Fruit fly (Drosophila melanogaster) whole organism, embryonic: ENCODE data around the gene Capa.

Source experiments
- Aef1 ChIP-seq: fragments of 200-800 bp; sonication (Bioruptor generic); IDR thresholded peaks from 3 replicates; pipeline ENCODE4 v1.3.6; 2022; ENCODE audit warnings: missing biosample characterization, missing genetic modification characterization
- Awh ChIP-seq: fragments of 200-800 bp; sonication (Bioruptor generic); IDR thresholded peaks from 2 replicates; pipeline ENCODE4, ENCODE4 v1.3.6; 2022; ENCODE audit warnings: missing biosample characterization, missing genetic modification characterization
- Bdp1 ChIP-seq: fragments of 200-800 bp; sonication (Bioruptor generic); optimal IDR thresholded peaks from 3 replicates; lab custom pipeline; 2016; ENCODE audit warnings: missing biosample characterization, missing genetic modification characterization
- CG10462 ChIP-seq: fragments of 200-800 bp; sonication (Bioruptor generic); optimal IDR thresholded peaks from 2 replicates; lab custom pipeline; 2016; ENCODE audit warnings: missing biosample characterization, missing genetic modification characterization
- CG11723 ChIP-seq: fragments of 200-800 bp; sonication (Bioruptor generic); optimal IDR thresholded peaks from 2 replicates; lab custom pipeline; 2017; ENCODE audit warnings: missing biosample characterization, mild to moderate bottlenecking, missing genetic modification characterization
- CG12391 ChIP-seq: fragments of 200-800 bp; sonication (Bioruptor generic); optimal IDR thresholded peaks from 3 replicates; lab custom pipeline; 2018; ENCODE audit warnings: missing biosample characterization, mild to moderate bottlenecking, missing genetic modification characterization, moderate library complexity
- CG14710 ChIP-seq: fragments of 200-800 bp; sonication (Bioruptor generic); optimal IDR thresholded peaks from 3 replicates; lab custom pipeline; 2019; ENCODE audit warnings: missing biosample characterization, mild to moderate bottlenecking, missing genetic modification characterization, moderate library complexity
- CG15269 ChIP-seq: fragments of 200-800 bp; sonication (Bioruptor generic); optimal IDR thresholded peaks from 2 replicates; lab custom pipeline; 2018; ENCODE audit warnings: missing biosample characterization, mild to moderate bottlenecking, missing genetic modification characterization, moderate library complexity
- CG1529 ChIP-seq: fragments of 200-800 bp; sonication (Bioruptor generic); optimal IDR thresholded peaks from 3 replicates; lab custom pipeline; 2018; ENCODE audit warnings: missing biosample characterization, missing genetic modification characterization
- CG1602 ChIP-seq: fragments of 200-800 bp; sonication (Bioruptor generic); optimal IDR thresholded peaks from 3 replicates; lab custom pipeline; 2016; ENCODE audit warnings: missing biosample characterization, missing genetic modification characterization
- CG17359 ChIP-seq: fragments of 200-800 bp; sonication (Bioruptor generic); optimal IDR thresholded peaks from 3 replicates; lab custom pipeline; 2018; ENCODE audit warnings: missing biosample characterization, mild to moderate bottlenecking, missing genetic modification characterization, moderate library complexity
- CG2199 ChIP-seq: fragments of 200-800 bp; sonication (Bioruptor generic); IDR thresholded peaks from 3 replicates; pipeline ENCODE4 v1.3.6; 2022; ENCODE audit warnings: missing biosample characterization, missing genetic modification characterization
- CG32772 ChIP-seq: fragments of 200-800 bp; sonication (Bioruptor generic); IDR thresholded peaks from 2 replicates; pipeline ENCODE4 v1.3.6; 2022; ENCODE audit warnings: missing biosample characterization, missing genetic modification characterization
- CG33213 ChIP-seq: fragments of 200-800 bp; sonication (Bioruptor generic); optimal IDR thresholded peaks from 3 replicates; lab custom pipeline; 2016; ENCODE audit warnings: missing biosample characterization, missing genetic modification characterization
- CG34224 ChIP-seq: fragments of 200-800 bp; sonication (Bioruptor generic); IDR thresholded peaks from 3 replicates; pipeline ENCODE4 v1.3.6; 2022; ENCODE audit warnings: missing biosample characterization, missing genetic modification characterization; ENCODE audit not compliant: partially characterized antibody
- CG5953 ChIP-seq: fragments of 200-800 bp; sonication (Bioruptor generic); IDR thresholded peaks from 2 replicates; pipeline ENCODE4 v1.3.6; 2022; ENCODE audit warnings: missing biosample characterization, missing genetic modification characterization
- Camta ChIP-seq: fragments of 200-800 bp; sonication (Bioruptor generic); optimal IDR thresholded peaks from 2 replicates; lab custom pipeline; 2016; ENCODE audit warnings: missing biosample characterization, missing genetic modification characterization
- D19A ChIP-seq: fragments of 200-800 bp; optimal IDR thresholded peaks from 3 replicates; lab custom pipeline; 2019; ENCODE audit warnings: missing biosample characterization, mild to moderate bottlenecking, missing genetic modification characterization, moderate library complexity
- Doc2 ChIP-seq: fragments of 200-800 bp; sonication (Bioruptor generic); IDR thresholded peaks from 2 replicates; pipeline ENCODE4 v1.3.6; 2022; ENCODE audit warnings: missing biosample characterization, missing genetic modification characterization
- ERR ChIP-seq: fragments of 200-800 bp; sonication (Bioruptor generic); optimal IDR thresholded peaks from 2 replicates; lab custom pipeline; 2016; ENCODE audit warnings: missing biosample characterization, missing genetic modification characterization
- Fer3 ChIP-seq: fragments of 200-800 bp; sonication (Bioruptor generic); optimal IDR thresholded peaks from 2 replicates; lab custom pipeline; 2018; ENCODE audit warnings: missing biosample characterization, mild to moderate bottlenecking, missing genetic modification characterization, moderate library complexity
- Hsf ChIP-seq: fragments of 200-800 bp; sonication (Bioruptor generic); optimal IDR thresholded peaks from 3 replicates; lab custom pipeline; 2016; ENCODE audit warnings: missing biosample characterization, missing genetic modification characterization
- Oaz ChIP-seq: fragments of 200-800 bp; sonication (Bioruptor generic); IDR thresholded peaks from 2 replicates; pipeline ENCODE4 v1.3.6; 2022; ENCODE audit warnings: missing biosample characterization, missing genetic modification characterization
- Pdp1 ChIP-seq, 2 experiments: fragments of 200-800 bp; sonication (Bioruptor generic); optimal IDR thresholded peaks; 3 replicates each; lab custom pipeline; 2016; ENCODE audit warnings: missing biosample characterization in 2 of 2, missing genetic modification characterization in 2 of 2, mild to moderate bottlenecking in 1 of 2, moderate library complexity in 1 of 2
- Rx ChIP-seq: fragments of 200-800 bp; sonication (Bioruptor generic); IDR thresholded peaks from 2 replicates; pipeline ENCODE4 v1.3.6; 2022; ENCODE audit warnings: missing biosample characterization, missing genetic modification characterization
- Stat92E ChIP-seq, 3 experiments: fragments of >200 bp in 2 of 3; fragments of 200-800 bp in 1 of 3; sonication (Bioruptor generic) in 1 of 3; optimal IDR thresholded peaks; 2 replicates each; lab custom pipeline; 2017 to 2019; ENCODE audit warnings: missing biosample characterization in 3 of 3, missing genetic modification characterization in 3 of 3, mild to moderate bottlenecking in 1 of 3, moderate library complexity in 1 of 3
- Usf ChIP-seq: fragments of 200-800 bp; sonication (Bioruptor generic); optimal IDR thresholded peaks from 2 replicates; lab custom pipeline; 2017; ENCODE audit warnings: missing genotype, missing biosample characterization, missing genetic modification characterization
- abd-A ChIP-seq: fragments of 200-800 bp; sonication (Bioruptor generic); optimal IDR thresholded peaks from 3 replicates; lab custom pipeline; 2019; ENCODE audit warnings: missing biosample characterization, mild to moderate bottlenecking, missing genetic modification characterization, moderate library complexity
- bcd ChIP-seq: fragments of 200-800 bp; sonication (Bioruptor generic); optimal IDR thresholded peaks from 2 replicates; lab custom pipeline; 2017; ENCODE audit warnings: missing biosample characterization, mild to moderate bottlenecking, missing genetic modification characterization
- chif ChIP-seq, 2 experiments: fragments of 200-800 bp; sonication (Bioruptor generic); optimal IDR thresholded peaks; 3 replicates each; lab custom pipeline; 2016; ENCODE audit warnings: missing biosample characterization in 2 of 2, missing genetic modification characterization in 2 of 2
- chinmo ChIP-seq: fragments of 200-800 bp; sonication (Bioruptor generic); IDR thresholded peaks from 4 replicates; pipeline ENCODE4 v1.3.6; 2022; ENCODE audit warnings: missing biosample characterization, missing genetic modification characterization; ENCODE audit not compliant: partially characterized antibody
- dati ChIP-seq: fragments of 200-800 bp; sonication (Bioruptor generic); IDR thresholded peaks from 2 replicates; pipeline ENCODE4 v1.3.6; 2022; ENCODE audit warnings: missing biosample characterization, missing genetic modification characterization
- gro ChIP-seq: fragments of 200-800 bp; sonication (Bioruptor generic); optimal IDR thresholded peaks from 2 replicates; lab custom pipeline; 2016; ENCODE audit warnings: missing biosample characterization, missing genetic modification characterization
- gsb-n ChIP-seq: fragments of 200-800 bp; sonication (Bioruptor generic); optimal IDR thresholded peaks from 3 replicates; lab custom pipeline; 2018; ENCODE audit warnings: missing biosample characterization, mild to moderate bottlenecking, missing genetic modification characterization
- kni ChIP-seq: fragments of 200-800 bp; sonication (Bioruptor generic); optimal IDR thresholded peaks from 3 replicates; lab custom pipeline; 2017; ENCODE audit warnings: mild to moderate bottlenecking, missing biosample characterization, missing genetic modification reagents, missing genetic modification characterization
- luna ChIP-seq: fragments of 200-800 bp; sonication (Bioruptor generic); optimal IDR thresholded peaks from 2 replicates; lab custom pipeline; 2016; ENCODE audit warnings: missing biosample characterization, missing genetic modification characterization
- mirr ChIP-seq: fragments of 200-800 bp; sonication (Bioruptor generic); optimal IDR thresholded peaks from 3 replicates; lab custom pipeline; 2018; ENCODE audit warnings: missing biosample characterization, mild to moderate bottlenecking, missing genetic modification characterization
- nerfin-1 ChIP-seq: fragments of 200-800 bp; sonication (Bioruptor generic); optimal IDR thresholded peaks from 3 replicates; lab custom pipeline; 2019; ENCODE audit warnings: missing biosample characterization, mild to moderate bottlenecking, missing genetic modification characterization, moderate library complexity
- pfk ChIP-seq: fragments of 200-800 bp; sonication (Bioruptor generic); optimal IDR thresholded peaks from 2 replicates; lab custom pipeline; 2018; ENCODE audit warnings: missing biosample characterization, mild to moderate bottlenecking, missing genetic modification characterization, moderate library complexity
- pho ChIP-seq: fragments of 200-800 bp; sonication (Bioruptor generic); optimal IDR thresholded peaks from 2 replicates; lab custom pipeline; 2016; ENCODE audit warnings: missing biosample characterization, missing genetic modification characterization
- prd ChIP-seq, 3 experiments: fragments of >200 bp in 2 of 3; fragments of 200-800 bp in 1 of 3; sonication (Bioruptor generic) in 1 of 3; optimal IDR thresholded peaks in 2 of 3; IDR thresholded peaks in 1 of 3; 2 replicates in 2 of 3; 3 replicates in 1 of 3; pipeline versions ENCODE4 v1.3.6 to Lab custom; 2017 to 2022; ENCODE audit warnings: missing biosample characterization in 1 of 3, missing genetic modification characterization in 1 of 3
- run ChIP-seq: fragments of 200-800 bp; sonication (Bioruptor generic); optimal IDR thresholded peaks from 3 replicates; lab custom pipeline; 2018; ENCODE audit warnings: missing biosample characterization, mild to moderate bottlenecking, missing genetic modification characterization
- scrt ChIP-seq: fragments of 200-800 bp; sonication (Bioruptor generic); optimal IDR thresholded peaks from 2 replicates; lab custom pipeline; 2018; ENCODE audit warnings: missing biosample characterization, mild to moderate bottlenecking, missing genetic modification characterization, moderate library complexity
- sens-2 ChIP-seq: fragments of 200-800 bp; sonication (Bioruptor generic); IDR thresholded peaks from 2 replicates; pipeline ENCODE4 v1.3.6; 2022; ENCODE audit warnings: missing biosample characterization, missing genetic modification characterization
- sim ChIP-seq: fragments of 200-800 bp; sonication (Bioruptor generic); IDR thresholded peaks from 2 replicates; pipeline ENCODE4 v1.3.6; 2022; ENCODE audit warnings: missing biosample characterization, missing genetic modification characterization
- sob ChIP-seq: fragments of 200-800 bp; sonication (Bioruptor generic); IDR thresholded peaks from 2 replicates; pipeline ENCODE4 v1.3.6; 2022; ENCODE audit warnings: missing biosample characterization, missing genetic modification characterization
- tna ChIP-seq: fragments of 200-800 bp; sonication (Bioruptor generic); IDR thresholded peaks from 2 replicates; pipeline ENCODE4 v1.3.6; 2022; ENCODE audit warnings: missing biosample characterization, missing genetic modification characterization; ENCODE audit not compliant: partially characterized antibody
- vnd ChIP-seq: fragments of 200-800 bp; sonication (Bioruptor generic); IDR thresholded peaks from 3 replicates; pipeline ENCODE4 v1.3.6; 2022; ENCODE audit warnings: missing biosample characterization, missing genetic modification characterization; ENCODE audit not compliant: partially characterized antibody

The Capa gene

DNA sequence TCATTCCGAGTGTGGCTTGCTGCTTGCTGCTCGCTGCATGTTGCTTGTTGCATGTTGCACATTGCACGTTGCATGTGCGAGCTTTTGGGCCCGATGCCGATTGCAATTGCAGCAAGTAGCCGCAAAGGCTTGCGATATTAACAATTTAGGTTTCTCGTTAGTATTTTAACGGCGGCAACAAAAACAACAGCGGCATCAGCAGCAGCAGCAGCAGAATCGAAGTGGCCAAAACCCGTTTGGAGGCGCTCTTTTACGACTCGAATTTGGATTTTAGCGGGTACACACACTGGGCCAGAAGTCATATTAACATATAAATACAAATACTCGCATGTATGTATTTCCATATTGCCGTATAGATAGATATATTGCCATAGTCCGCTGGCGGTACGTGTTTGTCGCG, 33.8 kb downstream of the Capa start:
- TF ChIP-seq chinmo (peak; percentile 92; the same call in 3 of the 4 replicates), CG32772 (no peak), CG34224 (GFP tag; lab: Robert Waterston, UW) (0 out of 3 replicates have a peak, but pooled peaks have one; percentile 10), dati (GFP tag; lab: Robert Waterston, UW) (no peak)
- TF ChIP-seq, all 482 proteins: peak for 2

DNA sequence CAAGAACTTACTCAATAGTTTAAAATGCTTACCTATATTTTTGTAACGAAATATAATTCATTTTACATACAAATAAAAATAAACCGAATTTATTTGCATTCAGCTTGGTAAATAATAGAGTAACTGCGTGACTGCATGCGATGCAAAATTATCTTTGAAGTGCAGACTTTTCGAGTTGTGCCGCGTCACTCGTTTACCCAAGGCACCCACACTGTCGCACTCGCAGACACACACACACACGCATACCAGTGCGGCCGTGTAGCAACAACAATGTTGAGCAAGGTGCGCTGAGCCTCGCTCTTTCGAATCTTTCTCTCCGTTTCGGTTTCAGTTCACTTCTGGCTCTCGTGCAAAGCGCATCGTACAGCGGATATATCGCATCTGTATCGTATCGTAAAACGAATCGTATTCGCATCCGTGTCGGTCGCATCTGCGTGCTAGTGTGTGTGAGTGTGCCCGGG, 37.4 kb downstream of the Capa start, which contains the start of gene CG31038:
TSS of gene CG31038 (plus strand) at position 327 of the 461 bp plus-strand sequence.
- no peak for TF ChIP-seq pfk
- TF ChIP-seq CG1602 (GFP tag; lab: Kevin White, UChicago): no peak
- peak; percentile 40 for TF ChIP-seq mirr (GFP tag; lab: Kevin White, UChicago)
- TF ChIP-seq pho (GFP tag; lab: Kevin White, UChicago): no peak
- peak; percentile 38 for TF ChIP-seq CG11723 (GFP tag; lab: Kevin White, UChicago)
- TF ChIP-seq Stat92E (GFP tag; optimal IDR thresholded peaks at IDR 0.05; lab: Kevin White, UChicago): peak in 1 of 3 experiments; percentile 32
- peak; percentile 50; the same call in 1 of the 2 replicates for TF ChIP-seq tna (GFP tag; lab: Robert Waterston, UW)
- TF ChIP-seq scrt (GFP tag; lab: Kevin White, UChicago): no peak
- no peak for TF ChIP-seq Pdp1 (GFP tag; optimal IDR thresholded peaks at IDR 0.05; lab: Kevin White, UChicago)
- TF ChIP-seq run: no peak
- no peak for TF ChIP-seq CG33213
- TF ChIP-seq Aef1: peak; percentile 66
- no peak for TF ChIP-seq abd-A (tag; lab: Kevin White, UChicago)
- no peak for TF ChIP-seq CG10462 (GFP tag; lab: Kevin White, UChicago)
- no peak for TF ChIP-seq Fer3 (tag; lab: Kevin White, UChicago)
- TF ChIP-seq gsb-n (tag; lab: Kevin White, UChicago): peak; percentile 36
- TF ChIP-seq CG1529 (GFP tag; lab: Kevin White, UChicago): no peak
- TF ChIP-seq CG14710 (tag; lab: Kevin White, UChicago): no peak
- TF ChIP-seq Oaz (GFP tag; lab: Robert Waterston, UW): no peak
- TF ChIP-seq kni (GFP tag; lab: Kevin White, UChicago): peak; percentile 58
- TF ChIP-seq CG17359 (tag; lab: Kevin White, UChicago): peak; percentile 22
- no peak; the same call in 1 of the 2 replicates for TF ChIP-seq Awh (GFP tag; lab: Robert Waterston, UW)
- TF ChIP-seq sim (GFP tag; lab: Robert Waterston, UW): no peak
- TF ChIP-seq Rx: no peak
- no peak for TF ChIP-seq gro (GFP tag; lab: Kevin White, UChicago)
- no peak for TF ChIP-seq CG5953 (GFP tag; lab: Robert Waterston, UW)
- no peak for TF ChIP-seq Camta (GFP tag; lab: Kevin White, UChicago)
- TF ChIP-seq D19A (tag; lab: Kevin White, UChicago): peak; percentile 91
- TF ChIP-seq Doc2 (GFP tag; lab: Robert Waterston, UW): no peak
- TF ChIP-seq prd (optimal IDR thresholded peaks at IDR 0.05; lab: Kevin White, UChicago): no peak
- TF ChIP-seq prd (GFP tag; IDR thresholded peaks at IDR 0.05; lab: Robert Waterston, UW): no peak; the same call in 2 of the 3 replicates
- TF ChIP-seq CG15269 (tag; lab: Kevin White, UChicago): peak; percentile 3
- TF ChIP-seq Hsf (GFP tag; lab: Kevin White, UChicago): no peak
- no peak for TF ChIP-seq Bdp1 (GFP tag; lab: Kevin White, UChicago)
- no peak for TF ChIP-seq Usf
- no peak for TF ChIP-seq chif (GFP tag; optimal IDR thresholded peaks at IDR 0.05; lab: Kevin White, UChicago)
- TF ChIP-seq sob (GFP tag; lab: Robert Waterston, UW): peak; percentile 57
- no peak for TF ChIP-seq vnd (GFP tag; lab: Robert Waterston, UW)
- TF ChIP-seq CG12391 (tag; lab: Kevin White, UChicago): no peak
- TF ChIP-seq sens-2: peak; percentile 41; the same call in 1 of the 2 replicates
- TF ChIP-seq luna: no peak
- TF ChIP-seq bcd (GFP tag; lab: Kevin White, UChicago): no peak
- TF ChIP-seq CG2199 (GFP tag; lab: Robert Waterston, UW): no peak
- no peak for TF ChIP-seq ERR (GFP tag; lab: Kevin White, UChicago)
- TF ChIP-seq nerfin-1 (tag; lab: Kevin White, UChicago): peak; percentile 20
